Worm (Caenorhabditis elegans) whole organism, early embryonic: Measurements from ENCODE around the gene Y48C3A.5.

ENCODE experiments used
- tbx-11 ChIP-seq: fragments of 200-800 bp; sonication (Bioruptor generic); IDR thresholded peaks from 2 replicates; pipeline ENCODE4 v1.3.6; 2022; ENCODE audit warnings: missing genetic modification characterization, missing compliant biosample characterization
- tra-4 ChIP-seq: sonication (generic microtip); optimal IDR thresholded peaks from 2 replicates; lab custom pipeline; 2017; ENCODE audit warnings: missing genetic modification characterization, missing compliant biosample characterization

- TF ChIP-seq tbx-11 = no peak
- TF ChIP-seq tra-4 (tag; lab: Kevin White, UChicago) = no peak
These were observed 54.4 kb downstream of the Y48C3A.5 start for ce11 chrII:13325290-13325689.
